Worm (Caenorhabditis elegans): ENCODE results near the gene fat-2.

- TF ChIP-seq zag-1 (tag; optimal IDR thresholded peaks at IDR 0.05) (no peak), egl-27 (tag; optimal IDR thresholded peaks at IDR 0.05) (no peak), ama-1 (optimal IDR thresholded peaks at IDR 0.05) (no peak), nhr-11 (tag; optimal IDR thresholded peaks at IDR 0.05) (no peak), fkh-4 (tag; optimal IDR thresholded peaks at IDR 0.05; ENCODE audit: borderline replicate concordance) (no peak), snpc-4 (tag; optimal IDR thresholded peaks at IDR 0.05) (no peak), unc-130 (tag; optimal IDR thresholded peaks at IDR 0.05) (no peak)
These were observed 3.4 kb downstream of the fat-2 start for ce11 chrIV:13327064-13327463.
